Fruit fly (Drosophila melanogaster) whole organism: Measurements from ENCODE around the gene Wdr24.

Experiments used
- CG8478 ChIP-seq: fragments of >200 bp; optimal IDR thresholded peaks from 2 replicates; lab custom pipeline; 2018; ENCODE audit warnings: inconsistent platforms
- EcR ChIP-seq, 2 experiments: fragments of >200 bp; optimal IDR thresholded peaks; 2 replicates each; lab custom pipeline; 2017; ENCODE audit warnings: missing biosample characterization in 2 of 2, missing genetic modification characterization in 2 of 2, missing genetic modification reagents in 2 of 2
- psq ChIP-seq: fragments of >200 bp; optimal IDR thresholded peaks from 2 replicates; lab custom pipeline; 2017

dm6 chr3R:29704557-29704956 is 40.3 kb downstream of the Wdr24 start:
- no peak for TF ChIP-seq CG8478 (lab: Kevin White, UChicago)
- TF ChIP-seq EcR (GFP tag; optimal IDR thresholded peaks at IDR 0.05; lab: Kevin White, UChicago), result no peak
- no peak for TF ChIP-seq psq (lab: Kevin White, UChicago)
